Worm (Caenorhabditis elegans): ENCODE data around the gene bre-5.
A peak's percentile ranks its signal among the peaks of the same experiment; 100 is the strongest.

bre-5 gene

DNA sequence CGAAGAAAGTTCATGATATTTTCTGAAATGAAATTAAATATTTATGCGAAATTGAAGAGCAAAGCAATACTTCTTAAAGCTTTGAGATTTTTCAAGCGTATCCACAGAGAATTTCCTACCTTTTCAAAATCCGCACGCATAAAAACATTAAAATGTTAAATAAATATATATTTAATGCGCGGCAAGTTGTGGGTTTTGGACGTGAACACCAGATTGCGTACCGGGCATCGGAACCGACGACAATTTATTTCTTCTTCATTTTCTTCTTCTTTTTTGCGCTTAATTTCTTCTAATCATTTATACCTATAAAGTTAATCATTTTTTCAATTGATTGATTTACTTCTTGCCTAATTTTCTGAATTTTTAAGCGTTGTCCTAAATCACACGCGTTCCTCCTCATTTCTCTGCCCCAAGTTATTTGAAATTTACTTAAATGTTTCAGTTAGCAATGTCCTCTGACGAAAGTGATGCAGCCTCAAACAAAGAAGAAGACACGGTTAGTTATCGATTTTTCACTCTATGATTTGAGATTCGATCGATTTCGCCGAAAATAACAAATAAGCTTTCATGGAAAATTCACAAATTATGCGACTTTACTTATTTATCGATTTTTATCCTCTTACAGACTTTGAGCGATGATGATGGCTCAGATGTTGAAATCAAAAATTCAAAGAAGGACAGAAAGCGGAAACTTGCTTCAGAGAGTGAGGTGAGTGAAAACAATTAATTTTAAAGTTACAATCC, at the start of gene bre-5, which contains the start of gene spt-5:
bre-5 (minus strand) TSS at position 167 of the 744 bp plus-strand sequence.
spt-5 (plus strand) TSS at position 443 of the 744 bp plus-strand sequence.
- TF ChIP-seq gmeb-1 (tag; optimal IDR thresholded peaks at IDR 0.05) (peak; percentile 17), nhr-129 (tag; optimal IDR thresholded peaks at IDR 0.05) (peak; percentile 7), nhr-23 (tag; optimal IDR thresholded peaks at IDR 0.05) (no peak), ZK546.5 (tag; optimal IDR thresholded peaks at IDR 0.05) (no peak), lsy-2 (tag; optimal IDR thresholded peaks at IDR 0.05) (peak in 1 of 2 experiments; percentile 61), unc-39 (tag; optimal IDR thresholded peaks at IDR 0.05) (no peak)

ce11 chrIV:12096479-12096878, 45.5 kb upstream of the bre-5 start, which contains the start of gene mon-2:
Gene mon-2 (plus strand): TSS chrIV:12096779.
- TF ChIP-seq snpc-4 (tag; optimal IDR thresholded peaks at IDR 0.05) (no peak), mab-5 (tag; optimal IDR thresholded peaks at IDR 0.05) (no peak), elt-3 (tag; optimal IDR thresholded peaks at IDR 0.05) (no peak), ama-1 (optimal IDR thresholded peaks at IDR 0.05) (no peak), blmp-1 (tag; optimal IDR thresholded peaks at IDR 0.05; ENCODE audit: insufficient read depth) (no peak), nhr-129 (tag; optimal IDR thresholded peaks at IDR 0.05) (no peak), sma-9 (GFP tag; optimal IDR thresholded peaks at IDR 0.05) (no peak), sma-9 (tag; optimal IDR thresholded peaks at IDR 0.05) (no peak)

- no peak for TF ChIP-seq peb-1 (tag; optimal IDR thresholded peaks at IDR 0.05)
- peak; percentile 46 for TF ChIP-seq nhr-129 (tag; optimal IDR thresholded peaks at IDR 0.05)
- TF ChIP-seq crh-2 (tag; optimal IDR thresholded peaks at IDR 0.05) = peak; percentile 13
Observed at ce11 chrIV:12093819-12094218, 42.8 kb upstream of the bre-5 start, which contains the start of gene F11A10.5. Gene F11A10.5 (plus strand): TSS chrIV:12094119.

DNA sequence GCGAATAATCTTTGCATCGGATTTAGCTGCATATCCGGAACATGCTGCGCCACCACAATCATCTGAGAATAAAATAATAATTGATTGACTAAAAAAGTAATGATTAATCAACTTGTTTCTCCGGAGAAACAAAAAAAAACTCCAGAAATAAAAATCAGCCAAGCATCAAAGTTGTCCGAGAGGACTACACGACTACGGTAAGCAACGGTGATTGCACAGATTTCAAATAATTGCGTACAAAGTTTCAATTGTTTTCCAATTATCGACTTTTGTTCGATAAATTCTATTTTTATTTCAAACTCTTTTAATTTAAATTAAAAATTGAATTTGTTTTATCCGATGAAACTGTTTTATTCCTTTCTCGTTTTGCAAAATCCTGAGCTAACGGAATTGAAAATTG, 42.4 kb upstream of the bre-5 start, which contains the start of gene cpsf-4:
cpsf-4 (minus strand) TSS at position 62 of the 400 bp plus-strand sequence.
- TF ChIP-seq ztf-4 (tag; optimal IDR thresholded peaks at IDR 0.05) (no peak), lin-11 (tag; optimal IDR thresholded peaks at IDR 0.05) (no peak), unc-55 (GFP tag; optimal IDR thresholded peaks at IDR 0.05) (peak; percentile 20), egl-27 (tag; optimal IDR thresholded peaks at IDR 0.05) (no peak), fos-1 (tag; optimal IDR thresholded peaks at IDR 0.05) (no peak), nhr-11 (tag; optimal IDR thresholded peaks at IDR 0.05) (no peak), sma-3 (GFP tag; optimal IDR thresholded peaks at IDR 0.05) (no peak), lsy-2 (tag; optimal IDR thresholded peaks at IDR 0.05) (peak in 1 of 2 experiments; percentile 72), mbf-1 (tag; optimal IDR thresholded peaks at IDR 0.05) (no peak)

- TF ChIP-seq ztf-11 (tag; optimal IDR thresholded peaks at IDR 0.05) (no peak), Y55F3AM.14 (GFP tag; optimal IDR thresholded peaks at IDR 0.05) (no peak)
Observed at ce11 chrIV:12092113-12092512, 41.1 kb upstream of the bre-5 start, which contains the start of gene mig-32. Gene mig-32 (minus strand): TSS chrIV:12092213.

DNA sequence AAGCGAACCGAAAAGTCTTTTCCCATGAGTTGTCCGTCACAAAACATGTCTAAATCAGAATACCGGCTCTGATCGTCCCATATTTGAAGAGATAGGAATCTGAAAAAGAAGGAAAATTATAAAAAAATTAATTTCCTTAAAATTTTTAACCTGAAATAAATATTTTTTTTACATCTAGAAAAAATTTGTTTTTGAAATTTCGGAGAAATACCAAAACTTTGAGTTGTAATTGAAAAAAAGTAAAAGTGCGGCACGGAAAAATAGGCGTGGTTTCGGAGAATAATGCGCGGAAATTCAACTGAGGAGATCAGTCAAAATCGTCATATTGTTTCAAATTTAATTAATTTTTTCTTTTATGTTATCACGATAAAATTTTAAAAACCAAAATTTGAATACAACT, 38.5 kb upstream of the bre-5 start, which contains the start of gene F11A10.6:
F11A10.6 (minus strand) TSS at position 101 of the 400 bp plus-strand sequence.
- no peak for TF ChIP-seq snpc-4 (tag; optimal IDR thresholded peaks at IDR 0.05)
- TF ChIP-seq ama-1 (optimal IDR thresholded peaks at IDR 0.05) = no peak
- TF ChIP-seq alr-1 (tag; optimal IDR thresholded peaks at IDR 0.05) = no peak
- TF ChIP-seq aly-2 (tag; optimal IDR thresholded peaks at IDR 0.05) = no peak
- no peak for TF ChIP-seq ztf-1 (GFP tag; conservative IDR thresholded peaks at IDR 0.05)
- TF ChIP-seq ZK546.5 (tag; optimal IDR thresholded peaks at IDR 0.05) = no peak
- TF ChIP-seq R02D3.7 (tag; optimal IDR thresholded peaks at IDR 0.05) = no peak
- no peak for TF ChIP-seq nhr-23 (tag; optimal IDR thresholded peaks at IDR 0.05)

ce11 chrIV:12088898-12089297, 37.9 kb upstream of the bre-5 start:
- TF ChIP-seq nhr-129 (tag; optimal IDR thresholded peaks at IDR 0.05) (peak; percentile 94), skn-1 (tag; optimal IDR thresholded peaks at IDR 0.05) (no peak), ztf-1 (GFP tag; conservative IDR thresholded peaks at IDR 0.05) (no peak), snpc-4 (tag; optimal IDR thresholded peaks at IDR 0.05) (no peak), sma-9 (GFP tag; optimal IDR thresholded peaks at IDR 0.05) (no peak), sma-9 (tag; optimal IDR thresholded peaks at IDR 0.05) (no peak), mab-5 (tag; optimal IDR thresholded peaks at IDR 0.05) (no peak), unc-39 (tag; optimal IDR thresholded peaks at IDR 0.05) (no peak), crh-2 (tag; optimal IDR thresholded peaks at IDR 0.05) (peak; percentile 80), C34F6.9 (tag; optimal IDR thresholded peaks at IDR 0.05) (peak; percentile 61), sem-4 (tag; optimal IDR thresholded peaks at IDR 0.05) (peak; percentile 13), blmp-1 (tag; optimal IDR thresholded peaks at IDR 0.05; ENCODE audit: insufficient read depth) (peak; percentile 65), lin-13 (GFP tag; optimal IDR thresholded peaks at IDR 0.05) (peak; percentile 15), peb-1 (tag; optimal IDR thresholded peaks at IDR 0.05) (no peak), nhr-23 (tag; optimal IDR thresholded peaks at IDR 0.05) (no peak), lsy-2 (tag; optimal IDR thresholded peaks at IDR 0.05) (peak in 1 of 2 experiments; percentile 48), unc-55 (GFP tag; optimal IDR thresholded peaks at IDR 0.05) (peak; percentile 75), elt-3 (tag; optimal IDR thresholded peaks at IDR 0.05) (no peak), nhr-21 (tag; optimal IDR thresholded peaks at IDR 0.05) (no peak), nhr-25 (tag; optimal IDR thresholded peaks at IDR 0.05) (peak; percentile 32), Y55F3AM.14 (GFP tag; optimal IDR thresholded peaks at IDR 0.05) (peak; percentile 0), egl-27 (tag; optimal IDR thresholded peaks at IDR 0.05) (no peak)
